Worm (Caenorhabditis elegans) whole organism, L1 larva: ENCODE data around the gene ZK1248.4.

Experiments
- Y116A8C.19 ChIP-seq: sonication (generic microtip); optimal IDR thresholded peaks from 2 replicates; lab custom pipeline; 2016; ENCODE audit warnings: missing compliant biosample characterization, missing genetic modification characterization, borderline replicate concordance
- ceh-82 ChIP-seq, 3 experiments: fragments of 150-350 bp in 1 of 3; sonication (generic microtip) in 2 of 3; optimal IDR thresholded peaks; 2 replicates each; lab custom pipeline; 2014 to 2017; ENCODE audit warnings: missing biosample characterization in 3 of 3, missing genetic modification characterization in 3 of 3
- dpl-1 ChIP-seq, 3 experiments: fragments of 150-350 bp in 2 of 3; sonication (generic microtip) in 1 of 3; optimal IDR thresholded peaks; 2 replicates each; lab custom pipeline; 2014 to 2017; ENCODE audit warnings: missing biosample characterization in 3 of 3, missing genetic modification characterization in 3 of 3, missing genetic modification reagents in 3 of 3
- elt-3 ChIP-seq, 6 experiments: fragments of 150-350 bp in 1 of 6; sonication (generic microtip); optimal IDR thresholded peaks; 2 replicates each; lab custom pipeline; 2017 to 2018; ENCODE audit warnings: missing biosample characterization in 6 of 6, missing genetic modification characterization in 6 of 6, inconsistent platforms in 1 of 6
- fos-1 ChIP-seq: fragments of 150-350 bp; optimal IDR thresholded peaks from 2 replicates; lab custom pipeline; 2014; ENCODE audit warnings: missing biosample characterization, missing genetic modification characterization
- mep-1 ChIP-seq: fragments of 150-350 bp; optimal IDR thresholded peaks from 2 replicates; lab custom pipeline; 2014; ENCODE audit warnings: missing biosample characterization, missing genetic modification characterization
- nhr-90 ChIP-seq: sonication (generic microtip); optimal IDR thresholded peaks from 2 replicates; lab custom pipeline; 2016; ENCODE audit warnings: mild to moderate bottlenecking, missing genetic modification characterization, missing compliant biosample characterization; ENCODE audit not compliant: poor library complexity
- skn-1 ChIP-seq: fragments of 150-350 bp; optimal IDR thresholded peaks from 2 replicates; lab custom pipeline; 2014; ENCODE audit warnings: missing biosample characterization, missing genetic modification characterization
- sptf-1 ChIP-seq: fragments of 150-350 bp; optimal IDR thresholded peaks from 2 replicates; lab custom pipeline; 2014; ENCODE audit warnings: missing biosample characterization, missing genetic modification characterization
- unc-86 ChIP-seq: sonication (generic microtip); optimal IDR thresholded peaks from 2 replicates; lab custom pipeline; 2016; ENCODE audit warnings: missing genetic modification characterization, missing compliant biosample characterization

DNA sequence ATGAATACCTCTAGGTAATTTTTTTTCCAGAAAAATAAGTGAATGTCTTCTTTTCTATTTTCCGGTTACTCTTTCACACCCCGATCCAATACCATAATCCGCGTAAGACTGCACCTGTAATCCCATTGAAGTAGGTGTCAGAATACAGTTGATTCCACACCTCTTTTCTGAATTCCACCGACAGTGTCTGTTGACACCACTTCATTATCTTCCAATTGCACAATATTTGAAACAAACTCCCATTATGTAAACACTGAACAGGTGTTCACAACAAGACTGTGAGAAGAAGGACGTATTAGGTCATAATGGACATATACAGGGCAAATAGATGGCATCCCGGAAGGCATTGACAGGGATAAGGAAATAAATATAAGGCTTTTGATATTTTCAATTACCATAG, 41.0 kb upstream of the ZK1248.4 start:
- TF ChIP-seq unc-86 (tag; lab: Kevin White, UChicago) (no peak), fos-1 (tag; lab: Kevin White, UChicago) (no peak), ceh-82 (tag; optimal IDR thresholded peaks at IDR 0.05; lab: Kevin White, UChicago) (no peak), sptf-1 (tag; lab: Kevin White, UChicago) (no peak), mep-1 (tag; lab: Kevin White, UChicago) (no peak), elt-3 (tag; optimal IDR thresholded peaks at IDR 0.05; lab: Kevin White, UChicago) (no peak), skn-1 (tag; lab: Kevin White, UChicago) (no peak), dpl-1 (GFP tag; optimal IDR thresholded peaks at IDR 0.05; lab: Kevin White, UChicago) (no peak), Y116A8C.19 (tag; lab: Kevin White, UChicago) (no peak), nhr-90 (tag; lab: Kevin White, UChicago) (no peak)
